Worm (Caenorhabditis elegans): Measurements from ENCODE around the gene Y47D3A.14.
A peak's percentile ranks its signal among the peaks of the same experiment; 100 is the strongest.

Gene Y47D3A.14

ce11 chrIII:11202992-11203391 is 33.7 kb downstream of the Y47D3A.14 start:
- no peak for TF ChIP-seq F10B5.3 (tag; optimal IDR thresholded peaks at IDR 0.05)
- TF ChIP-seq lsy-2 (tag; optimal IDR thresholded peaks at IDR 0.05), result peak; percentile 22 to 62
- TF ChIP-seq php-3 (GFP tag; IDR thresholded peaks at IDR 0.05), result no peak
- peak; percentile 72 for TF ChIP-seq mep-1 (tag; optimal IDR thresholded peaks at IDR 0.05)
- no peak for TF ChIP-seq zfp-2 (tag; optimal IDR thresholded peaks at IDR 0.05)
- TF ChIP-seq pqm-1 (tag; optimal IDR thresholded peaks at IDR 0.05), result no peak
- TF ChIP-seq hif-1 (tag; optimal IDR thresholded peaks at IDR 0.05), result peak in 1 of 2 experiments; percentile 34
- peak; percentile 36 for TF ChIP-seq mxl-3 (GFP tag; optimal IDR thresholded peaks at IDR 0.05)
- TF ChIP-seq R02D3.7 (tag; optimal IDR thresholded peaks at IDR 0.05), result no peak
- TF ChIP-seq nhr-76 (tag; optimal IDR thresholded peaks at IDR 0.05), result no peak
- no peak for TF ChIP-seq lin-29 (GFP tag; IDR thresholded peaks at IDR 0.05)
- TF ChIP-seq vab-7 (GFP tag; IDR thresholded peaks at IDR 0.05), result no peak
- TF ChIP-seq lin-1 (GFP tag; IDR thresholded peaks at IDR 0.05), result no peak
- TF ChIP-seq zip-2 (tag; optimal IDR thresholded peaks at IDR 0.05), result no peak
- no peak for TF ChIP-seq egl-27 (tag; optimal IDR thresholded peaks at IDR 0.05)
- no peak for TF ChIP-seq ces-1 (GFP tag; optimal IDR thresholded peaks at IDR 0.05)
- no peak for TF ChIP-seq mdt-29 (GFP tag; IDR thresholded peaks at IDR 0.05)
- TF ChIP-seq ceh-44 (GFP tag; IDR thresholded peaks at IDR 0.05), result no peak
- no peak for TF ChIP-seq daf-16 (GFP tag; optimal IDR thresholded peaks at IDR 0.05)
- TF ChIP-seq daf-16 (tag; optimal IDR thresholded peaks at IDR 0.05), result no peak
- peak; percentile 57 for TF ChIP-seq hlh-30 (tag; optimal IDR thresholded peaks at IDR 0.05; ENCODE audit: insufficient read depth)
- TF ChIP-seq nhr-48 (tag; optimal IDR thresholded peaks at IDR 0.05), result no peak
- TF ChIP-seq fos-1 (tag; optimal IDR thresholded peaks at IDR 0.05), result no peak
- TF ChIP-seq nhr-10 (tag; optimal IDR thresholded peaks at IDR 0.05), result no peak
- peak; percentile 47; the same call in 1 of the 2 replicates for TF ChIP-seq pha-4 (GFP tag; IDR thresholded peaks at IDR 0.05)
- no peak for TF ChIP-seq pha-4 (tag; optimal IDR thresholded peaks at IDR 0.05)
- no peak for TF ChIP-seq ceh-62 (tag; optimal IDR thresholded peaks at IDR 0.05)
- no peak for TF ChIP-seq aly-2 (tag; optimal IDR thresholded peaks at IDR 0.05)
- TF ChIP-seq spr-3 (GFP tag; optimal IDR thresholded peaks at IDR 0.05), result no peak
- peak; percentile 11 for TF ChIP-seq mes-2 (tag; optimal IDR thresholded peaks at IDR 0.05; ENCODE audit: poor library complexity, severe bottlenecking)
- TF ChIP-seq unc-130 (GFP tag; optimal IDR thresholded peaks at IDR 0.05), result no peak
- TF ChIP-seq unc-39 (tag; optimal IDR thresholded peaks at IDR 0.05), result no peak
- TF ChIP-seq ceh-20 (GFP tag; IDR thresholded peaks at IDR 0.05), result peak; percentile 75
- TF ChIP-seq lin-13 (GFP tag; optimal IDR thresholded peaks at IDR 0.05), result no peak
- TF ChIP-seq Y48G9A.11 (GFP tag; IDR thresholded peaks at IDR 0.05), result no peak
- TF ChIP-seq madf-9 (GFP tag; conservative IDR thresholded peaks at IDR 0.05), result no peak
- TF ChIP-seq nhr-6 (tag; optimal IDR thresholded peaks at IDR 0.05), result no peak
- TF ChIP-seq zip-11 (GFP tag; IDR thresholded peaks at IDR 0.05), result no peak
- no peak for TF ChIP-seq cey-2 (tag; optimal IDR thresholded peaks at IDR 0.05; ENCODE audit: borderline replicate concordance, insufficient read depth)
- TF ChIP-seq snpc-4 (tag; optimal IDR thresholded peaks at IDR 0.05), result no peak
- no peak for TF ChIP-seq T20F7.1 (GFP tag; optimal IDR thresholded peaks at IDR 0.05)
- TF ChIP-seq lir-3 (tag; optimal IDR thresholded peaks at IDR 0.05), result no peak
- no peak for TF ChIP-seq mxl-2 (GFP tag; conservative IDR thresholded peaks at IDR 0.05)
- TF ChIP-seq gei-8 (GFP tag; optimal IDR thresholded peaks at IDR 0.05), result no peak
- no peak for TF ChIP-seq daf-12 (tag; optimal IDR thresholded peaks at IDR 0.05)
- no peak for TF ChIP-seq ZK546.5 (tag; optimal IDR thresholded peaks at IDR 0.05)
- peak; percentile 63; the same call in 1 of the 2 replicates for TF ChIP-seq egl-43 (GFP tag; IDR thresholded peaks at IDR 0.05)
- TF ChIP-seq nhr-237 (tag; optimal IDR thresholded peaks at IDR 0.05), result no peak
- no peak for TF ChIP-seq nhr-102 (tag; optimal IDR thresholded peaks at IDR 0.05)
- no peak for TF ChIP-seq T26A8.4 (GFP tag; IDR thresholded peaks at IDR 0.05)
- no peak for TF ChIP-seq nhr-41 (GFP tag; IDR thresholded peaks at IDR 0.05)
- peak; percentile 45 for TF ChIP-seq fkh-10 (GFP tag; optimal IDR thresholded peaks at IDR 0.05)
- no peak for TF ChIP-seq nhr-111 (GFP tag; optimal IDR thresholded peaks at IDR 0.05)
